Worm (Caenorhabditis elegans): ENCODE measurements around the gene twk-12.

DNA sequence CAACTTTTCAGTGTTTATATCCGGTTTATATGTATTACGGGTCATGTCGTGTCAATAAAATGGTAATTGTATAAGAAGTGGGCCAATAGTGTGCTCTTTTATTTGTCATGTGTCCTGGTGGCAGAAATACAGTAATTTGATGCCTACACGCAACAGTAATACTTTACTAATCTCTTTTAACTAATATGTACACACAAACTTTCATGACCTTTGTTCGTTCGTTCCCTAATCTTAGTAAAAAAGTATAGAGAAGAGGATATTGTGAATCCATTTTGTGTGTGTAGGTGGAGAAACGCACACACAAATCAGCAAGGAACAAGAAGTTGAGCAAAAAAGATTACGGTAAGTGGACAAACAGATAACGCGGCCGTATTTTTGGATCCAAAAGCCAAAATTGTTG, 3.4 kb downstream of the twk-12 start:
- no peak for TF ChIP-seq nhr-28 (tag; optimal IDR thresholded peaks at IDR 0.05)
- TF ChIP-seq flh-1 (GFP tag; optimal IDR thresholded peaks at IDR 0.05), result no peak
- no peak for TF ChIP-seq lsy-2 (tag; optimal IDR thresholded peaks at IDR 0.05)
- no peak for TF ChIP-seq ceh-39 (tag; optimal IDR thresholded peaks at IDR 0.05)
- no peak for TF ChIP-seq mls-2 (tag; optimal IDR thresholded peaks at IDR 0.05)
- TF ChIP-seq elt-3 (tag; optimal IDR thresholded peaks at IDR 0.05), result no peak
- no peak for TF ChIP-seq sptf-1 (tag; optimal IDR thresholded peaks at IDR 0.05)
- no peak for TF ChIP-seq unc-62 (GFP tag; optimal IDR thresholded peaks at IDR 0.05)
- TF ChIP-seq unc-39 (tag; optimal IDR thresholded peaks at IDR 0.05), result no peak
- TF ChIP-seq nhr-2 (tag; optimal IDR thresholded peaks at IDR 0.05), result peak; percentile 51
- no peak for TF ChIP-seq snpc-4 (tag; optimal IDR thresholded peaks at IDR 0.05)
- no peak for TF ChIP-seq elt-1 (tag; optimal IDR thresholded peaks at IDR 0.05; ENCODE audit: borderline replicate concordance, insufficient read depth)
- TF ChIP-seq pha-4 (tag; optimal IDR thresholded peaks at IDR 0.05), result no peak
- TF ChIP-seq nhr-76 (tag; optimal IDR thresholded peaks at IDR 0.05), result no peak
